Worm (Caenorhabditis elegans) whole organism, late embryonic: ENCODE measurements around the gene acr-2.

ENCODE experiments used
- F13H6.1 ChIP-seq: sonication (generic microtip); optimal IDR thresholded peaks from 2 replicates; lab custom pipeline; 2016; ENCODE audit warnings: missing genetic modification characterization, missing compliant biosample characterization
- K09A11.1 ChIP-seq: sonication (generic microtip); optimal IDR thresholded peaks from 2 replicates; lab custom pipeline; 2017; ENCODE audit warnings: antibody characterized with exemption, mild to moderate bottlenecking, missing genetic modification characterization, missing compliant biosample characterization; ENCODE audit not compliant: insufficient read depth
- ama-1 ChIP-seq: fragments of 150-350 bp; optimal IDR thresholded peaks from 2 replicates; lab custom pipeline; 2014
- madf-2 ChIP-seq: sonication (generic microtip); optimal IDR thresholded peaks from 2 replicates; lab custom pipeline; 2017; ENCODE audit warnings: missing genetic modification characterization, missing compliant biosample characterization
- nhr-11 ChIP-seq: fragments of 150-350 bp; optimal IDR thresholded peaks from 2 replicates; lab custom pipeline; 2014; ENCODE audit warnings: missing biosample characterization, missing genetic modification characterization
- pag-3 ChIP-seq: sonication (generic microtip); optimal IDR thresholded peaks from 2 replicates; lab custom pipeline; 2016; ENCODE audit warnings: missing compliant biosample characterization, missing genetic modification characterization, borderline replicate concordance
- pha-2 ChIP-seq: sonication (generic microtip); optimal IDR thresholded peaks from 2 replicates; lab custom pipeline; 2017; ENCODE audit warnings: mild to moderate bottlenecking, missing genetic modification characterization, missing compliant biosample characterization
- sox-4 ChIP-seq: sonication (generic microtip); optimal IDR thresholded peaks from 2 replicates; lab custom pipeline; 2017; ENCODE audit warnings: mild to moderate bottlenecking, missing genetic modification characterization, inconsistent platforms, missing compliant biosample characterization

ce11 chrX:6740282-6740982, 38.1 kb downstream of the acr-2 start:
- TF ChIP-seq ama-1: no peak
- TF ChIP-seq nhr-11 (tag; lab: Kevin White, UChicago): no peak
- no peak for TF ChIP-seq sox-4 (tag; lab: Kevin White, UChicago)
- TF ChIP-seq F13H6.1: no peak
- TF ChIP-seq K09A11.1 (tag; lab: Kevin White, UChicago): no peak
- no peak for TF ChIP-seq pag-3 (tag; lab: Kevin White, UChicago)
- no peak for TF ChIP-seq madf-2 (tag; lab: Kevin White, UChicago)
- TF ChIP-seq pha-2 (tag; lab: Kevin White, UChicago): no peak
